Fruit fly (Drosophila melanogaster): ENCODE results near the gene CG43075.

DNA sequence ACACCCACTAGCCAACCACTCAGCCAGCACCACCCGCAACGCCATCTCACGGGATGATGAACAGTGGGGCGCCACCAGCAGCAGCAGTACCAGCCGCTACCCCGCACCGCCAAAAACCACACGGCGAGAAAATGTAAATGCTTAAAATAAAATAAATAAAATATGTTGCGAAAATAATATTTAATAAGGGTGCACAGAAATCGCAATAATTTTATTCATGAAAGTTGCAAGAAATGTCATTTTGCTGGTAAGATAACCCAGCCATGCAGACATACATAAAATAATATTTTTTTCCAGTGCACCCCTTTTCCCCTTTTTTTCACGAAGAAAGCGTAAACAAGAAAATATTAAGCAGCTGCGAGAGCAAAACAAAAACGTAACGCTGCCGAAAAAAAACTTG, 4.9 kb downstream of the CG43075 start:
- no peak for TF ChIP-seq br (GFP tag; optimal IDR thresholded peaks at IDR 0.05)
- TF ChIP-seq Dfd (GFP tag; optimal IDR thresholded peaks at IDR 0.05): no peak
- no peak for TF ChIP-seq Abd-B (GFP tag; optimal IDR thresholded peaks at IDR 0.05)
